Worm (Caenorhabditis elegans): ENCODE data around the gene W03H9.2.

DNA sequence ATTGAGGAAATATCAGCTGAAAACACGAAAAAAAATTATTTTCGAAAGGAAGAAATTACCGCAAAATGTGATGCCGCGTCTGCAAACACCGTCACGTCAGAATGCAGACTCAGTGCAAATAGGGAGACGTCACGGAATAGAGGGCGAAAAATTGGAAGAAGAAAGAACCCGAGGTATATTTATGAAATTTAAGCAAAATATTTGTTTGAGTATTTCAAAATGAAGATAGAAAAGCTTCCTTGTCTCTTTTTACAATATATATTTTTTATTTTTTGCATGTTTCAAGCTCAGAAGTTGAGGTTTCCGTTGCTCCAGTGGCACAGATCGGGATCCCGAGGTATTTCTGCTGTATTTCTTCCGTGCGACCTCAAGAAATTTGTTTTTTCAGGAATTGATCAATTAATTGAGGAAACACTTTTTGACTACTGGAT is at the start of gene W03H9.2:
- TF ChIP-seq madf-8 (GFP tag; conservative IDR thresholded peaks at IDR 0.05) (no peak), K12H6.12 (tag; optimal IDR thresholded peaks at IDR 0.05) (peak; percentile 74), hsf-1 (GFP tag; IDR thresholded peaks at IDR 0.05) (no peak), dpl-1 (GFP tag; optimal IDR thresholded peaks at IDR 0.05) (peak; percentile 7), nfya-1 (tag; optimal IDR thresholded peaks at IDR 0.05; ENCODE audit: borderline replicate concordance, insufficient read depth) (no peak), ceh-27 (GFP tag; optimal IDR thresholded peaks at IDR 0.05) (peak; percentile 77), ztf-18 (tag; optimal IDR thresholded peaks at IDR 0.05) (peak; percentile 60), pha-4 (tag; optimal IDR thresholded peaks at IDR 0.05) (no peak), lin-35 (GFP tag; optimal IDR thresholded peaks at IDR 0.05) (peak in 1 of 3 experiments; percentile 65), ztf-26 (tag; optimal IDR thresholded peaks at IDR 0.05) (no peak), hrde-1 (tag; optimal IDR thresholded peaks at IDR 0.05; ENCODE audit: borderline replicate concordance) (no peak), sea-2 (GFP tag; IDR thresholded peaks at IDR 0.05) (no peak)

All from whole organism, young adult.